Fruit fly (Drosophila melanogaster): ENCODE data around the gene CG31661.

The CG31661 gene

dm6 chr2L:1476872-1477503 is 20.1 kb upstream of the CG31661 start:
- TF ChIP-seq CG17801 (GFP tag; optimal IDR thresholded peaks at IDR 0.05; ENCODE audit: partially characterized antibody): no peak

- no peak for TF ChIP-seq CG17801 (GFP tag; optimal IDR thresholded peaks at IDR 0.05; ENCODE audit: partially characterized antibody)
Measured at dm6 chr2L:1478488-1478887, 18.6 kb upstream of the CG31661 start.

dm6 chr2L:1485975-1486665 is 10.9 kb upstream of the CG31661 start:
- TF ChIP-seq CG17801 (GFP tag; optimal IDR thresholded peaks at IDR 0.05; ENCODE audit: partially characterized antibody): no peak

- no peak for TF ChIP-seq CG17801 (GFP tag; optimal IDR thresholded peaks at IDR 0.05; ENCODE audit: partially characterized antibody)
Measured at dm6 chr2L:1491791-1492345, 5.2 kb upstream of the CG31661 start, which contains the start of gene CG31928. TSS of gene CG31928 (plus strand) at chr2L:1492295.

- no peak for TF ChIP-seq CG17801 (GFP tag; optimal IDR thresholded peaks at IDR 0.05; ENCODE audit: partially characterized antibody)
Measured at dm6 chr2L:1493770-1494169, 3.3 kb upstream of the CG31661 start, which contains the start of gene CG33128. TSS of gene CG33128 (plus strand) at chr2L:1494070.

dm6 chr2L:1495160-1495559 is 1.9 kb upstream of the CG31661 start, which contains the start of gene CG31926:
TSS of gene CG31926 (plus strand) at chr2L:1495460.
- TF ChIP-seq CG17801 (GFP tag; optimal IDR thresholded peaks at IDR 0.05; ENCODE audit: partially characterized antibody): no peak

dm6 chr2L:1498966-1499554 is 2.0 kb downstream of the CG31661 start:
- no peak for TF ChIP-seq CG17801 (GFP tag; optimal IDR thresholded peaks at IDR 0.05; ENCODE audit: partially characterized antibody)

- no peak for TF ChIP-seq CG17801 (GFP tag; optimal IDR thresholded peaks at IDR 0.05; ENCODE audit: partially characterized antibody)
Measured at dm6 chr2L:1500312-1500711, 3.3 kb downstream of the CG31661 start, which contains the start of gene CG18131. TSS of gene CG18131 (minus strand) at chr2L:1500608.

dm6 chr2L:1502459-1503101 is 5.5 kb downstream of the CG31661 start, which contains the start of gene CG7420:
TSS of gene CG7420 (minus strand) at chr2L:1502904.
- TF ChIP-seq CG17801 (GFP tag; optimal IDR thresholded peaks at IDR 0.05; ENCODE audit: partially characterized antibody): no peak

- no peak for TF ChIP-seq CG17801 (GFP tag; optimal IDR thresholded peaks at IDR 0.05; ENCODE audit: partially characterized antibody)
Measured at dm6 chr2L:1504288-1504687, 7.2 kb downstream of the CG31661 start.

dm6 chr2L:1509748-1510147 is 12.7 kb downstream of the CG31661 start:
- TF ChIP-seq CG17801 (GFP tag; optimal IDR thresholded peaks at IDR 0.05; ENCODE audit: partially characterized antibody): no peak

- TF ChIP-seq CG17801 (GFP tag; optimal IDR thresholded peaks at IDR 0.05; ENCODE audit: partially characterized antibody): no peak
Measured at dm6 chr2L:1517378-1517777, 20.3 kb downstream of the CG31661 start, which contains the start of gene CG18132. TSS of gene CG18132 (minus strand) at chr2L:1517478.

- no peak for TF ChIP-seq CG17801 (GFP tag; optimal IDR thresholded peaks at IDR 0.05; ENCODE audit: partially characterized antibody)
Measured at dm6 chr2L:1518022-1518421, 21.0 kb downstream of the CG31661 start, which contains the start of gene halo. TSS of gene halo (minus strand) at chr2L:1518148.

dm6 chr2L:1520191-1520590 is 23.1 kb downstream of the CG31661 start, which contains the start of gene Or22a:
TSS of gene Or22a (plus strand) at chr2L:1520491.
- TF ChIP-seq CG17801 (GFP tag; optimal IDR thresholded peaks at IDR 0.05; ENCODE audit: partially characterized antibody): no peak

dm6 chr2L:1522397-1522796 is 25.4 kb downstream of the CG31661 start, which contains the start of gene Or22b:
TSS of gene Or22b (plus strand) at chr2L:1522697.
- TF ChIP-seq CG17801 (GFP tag; optimal IDR thresholded peaks at IDR 0.05; ENCODE audit: partially characterized antibody): no peak
